Worm (Caenorhabditis elegans) whole organism, midembryonic: ENCODE results near the gene dlst-1.

Experiments used
- flt-1 ChIP-seq: fragments of 200-800 bp; sonication (Bioruptor generic); IDR thresholded peaks from 2 replicates; pipeline ENCODE4 v1.3.6; 2022; ENCODE audit warnings: missing genetic modification characterization, missing compliant biosample characterization
- tab-1 ChIP-seq: fragments of 200-800 bp; sonication (Bioruptor generic); IDR thresholded peaks from 2 replicates; pipeline ENCODE4 v1.3.6; 2022; ENCODE audit warnings: missing genetic modification characterization, missing compliant biosample characterization
- ztf-23 ChIP-seq: fragments of 200-800 bp; sonication (Bioruptor generic); IDR thresholded peaks from 2 replicates; pipeline ENCODE4 v1.3.6; 2022; ENCODE audit warnings: missing genetic modification reagents, missing genetic modification characterization, missing compliant biosample characterization

DNA sequence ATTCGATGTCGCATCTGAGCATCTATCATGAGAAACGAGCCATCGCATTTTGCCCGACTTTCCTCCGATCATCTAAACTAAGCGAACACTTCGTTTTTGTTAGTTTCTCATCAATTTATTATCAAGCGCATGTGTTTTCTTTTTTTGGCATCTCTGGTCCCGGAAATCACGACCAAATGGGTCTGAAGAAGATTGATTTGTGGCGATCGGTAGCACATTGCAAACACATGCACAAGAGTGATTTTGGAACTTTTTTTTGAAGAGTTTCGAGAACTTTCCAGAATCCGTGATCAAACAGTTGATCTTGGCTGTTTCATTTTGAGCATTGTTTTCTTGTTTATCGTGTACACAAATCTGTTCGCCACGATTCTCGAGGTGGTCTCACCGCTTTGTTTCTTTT lies 44.4 kb upstream of the dlst-1 start:
- TF ChIP-seq tab-1 (GFP tag; lab: Robert Waterston, UW) (no peak), flt-1 (GFP tag; lab: Robert Waterston, UW) (no peak), ztf-23 (no peak)
